Fruit fly (Drosophila melanogaster): ENCODE measurements around the gene Prosbeta7.

Prosbeta7 gene

DNA sequence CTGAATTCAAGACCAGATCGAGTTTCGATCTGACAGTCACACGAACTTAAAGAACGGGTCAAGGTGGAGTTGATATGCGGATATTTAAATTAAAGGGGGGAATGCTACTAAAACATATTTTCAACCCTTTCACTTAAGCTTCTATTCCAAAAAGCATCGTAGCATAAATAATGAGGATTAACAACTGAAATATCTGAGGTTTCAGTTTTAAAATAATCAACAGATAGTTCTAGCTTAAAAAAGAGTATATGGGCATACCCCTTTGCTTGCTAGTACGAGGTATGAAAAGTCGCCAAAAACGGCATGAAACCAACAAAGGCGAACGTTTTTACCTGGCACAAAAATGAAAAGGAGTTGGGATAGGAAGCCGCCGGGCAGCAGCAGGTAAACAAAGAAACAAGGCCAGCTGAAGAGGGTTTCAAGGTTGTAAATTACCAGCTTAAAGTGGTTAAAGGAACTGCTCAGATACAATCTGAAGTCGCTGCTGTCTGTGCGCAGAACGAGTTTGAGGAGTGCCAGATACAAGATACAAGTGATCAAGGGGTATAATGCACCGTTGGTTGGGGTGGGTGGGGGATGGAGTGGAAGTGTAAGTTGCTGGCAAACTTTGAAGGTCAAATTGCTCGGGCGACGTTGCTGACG, 26.3 kb downstream of the Prosbeta7 start:
- 0 out of 3 replicates have a peak, but pooled peaks have one; percentile 8 for TF ChIP-seq Opbp (GFP tag; IDR thresholded peaks at IDR 0.05; ENCODE audit: partially characterized antibody)
- TF ChIP-seq nom (GFP tag; optimal IDR thresholded peaks at IDR 0.05), result peak; percentile 38
- TF ChIP-seq CG4424 (GFP tag; optimal IDR thresholded peaks at IDR 0.05), result no peak
- peak; percentile 17 for TF ChIP-seq Ets65A (GFP tag)
- TF ChIP-seq D (optimal IDR thresholded peaks at IDR 0.05), result peak; percentile 29
- no peak for TF ChIP-seq D (GFP tag; optimal IDR thresholded peaks at IDR 0.05)

DNA sequence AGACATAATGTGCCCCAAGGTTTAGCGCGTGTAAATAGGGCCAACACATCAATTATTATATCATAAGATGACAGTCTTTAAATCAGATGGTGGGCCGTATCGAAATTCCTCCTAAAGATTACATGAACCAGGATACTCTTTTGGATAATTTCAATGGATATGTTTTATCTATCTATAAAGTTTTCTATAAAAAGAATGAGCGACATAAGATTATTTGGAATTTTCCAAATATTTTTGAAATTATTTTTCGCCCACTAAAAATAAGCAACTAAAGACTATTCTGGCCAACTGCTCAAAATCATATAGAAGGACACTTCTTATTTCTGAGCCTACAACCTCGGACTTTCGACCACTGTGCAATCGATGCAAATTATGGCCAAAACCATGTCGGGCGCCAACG, 27.8 kb downstream of the Prosbeta7 start:
- TF ChIP-seq Adf1 (GFP tag; IDR thresholded peaks at IDR 0.05) (no peak), bsh (GFP tag; optimal IDR thresholded peaks at IDR 0.05) (peak in 1 of 2 experiments; percentile 2)

DNA sequence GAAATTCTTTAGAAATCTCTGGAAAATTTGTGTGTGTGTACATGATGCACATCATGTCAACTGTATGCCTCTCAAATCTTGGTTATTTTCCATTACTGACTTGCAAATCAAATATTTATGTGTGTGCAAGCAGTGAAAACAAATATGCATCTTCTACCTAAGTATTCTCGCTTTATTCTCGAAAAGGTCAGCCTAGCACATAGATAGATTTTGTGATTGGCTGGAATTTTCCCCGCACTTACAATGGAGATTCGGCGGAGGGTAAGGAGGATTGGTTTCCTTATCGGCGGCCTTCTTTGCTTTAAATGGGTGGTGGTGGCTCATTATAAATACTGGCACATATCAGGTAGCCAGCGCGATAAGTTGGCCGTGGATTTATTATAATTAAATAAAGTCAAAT, 30.3 kb downstream of the Prosbeta7 start:
- no peak for TF ChIP-seq repo (GFP tag; optimal IDR thresholded peaks at IDR 0.05)
- TF ChIP-seq Meics (GFP tag; optimal IDR thresholded peaks at IDR 0.05), result no peak
- no peak for TF ChIP-seq chn (GFP tag; optimal IDR thresholded peaks at IDR 0.05)
- peak in 1 of 3 experiments; percentile 48 for TF ChIP-seq lola (GFP tag; optimal IDR thresholded peaks at IDR 0.05)
- no peak for TF ChIP-seq GATAe (GFP tag; conservative IDR thresholded peaks at IDR 0.05)
- TF ChIP-seq HmgD (GFP tag; optimal IDR thresholded peaks at IDR 0.05), result no peak
- no peak for TF ChIP-seq Gug (GFP tag; IDR thresholded peaks at IDR 0.05)
- TF ChIP-seq CG18476 (GFP tag; optimal IDR thresholded peaks at IDR 0.05), result no peak
- TF ChIP-seq CG4707 (GFP tag; optimal IDR thresholded peaks at IDR 0.05), result no peak
- no peak for TF ChIP-seq CG31441 (GFP tag; IDR thresholded peaks at IDR 0.05)
- TF ChIP-seq pan (optimal IDR thresholded peaks at IDR 0.05), result no peak
- no peak for TF ChIP-seq pan (GFP tag; optimal IDR thresholded peaks at IDR 0.05 in 1 of 2, IDR thresholded peaks at IDR 0.05 in 1 of 2)
- TF ChIP-seq CG5180 (GFP tag; optimal IDR thresholded peaks at IDR 0.05), result no peak
- no peak for TF ChIP-seq sim (GFP tag; IDR thresholded peaks at IDR 0.05)
- no peak for TF ChIP-seq CG9437 (GFP tag; optimal IDR thresholded peaks at IDR 0.05)
- TF ChIP-seq CG31224 (GFP tag; IDR thresholded peaks at IDR 0.05), result no peak
- TF ChIP-seq CG6654 (GFP tag; optimal IDR thresholded peaks at IDR 0.05), result no peak
- no peak for TF ChIP-seq Hey (tag; optimal IDR thresholded peaks at IDR 0.05)
- no peak for TF ChIP-seq yki (optimal IDR thresholded peaks at IDR 0.05)
- TF ChIP-seq CG12071 (GFP tag; optimal IDR thresholded peaks at IDR 0.05), result no peak
- TF ChIP-seq Awh (GFP tag; IDR thresholded peaks at IDR 0.05), result no peak
- TF ChIP-seq emc (GFP tag; optimal IDR thresholded peaks at IDR 0.05), result no peak
- no peak for TF ChIP-seq rib (GFP tag; IDR thresholded peaks at IDR 0.05)
- TF ChIP-seq exex (tag; optimal IDR thresholded peaks at IDR 0.05), result peak; percentile 42
- TF ChIP-seq HLHmδ (GFP tag; optimal IDR thresholded peaks at IDR 0.05), result peak; percentile 2
- TF ChIP-seq abd-A (tag; optimal IDR thresholded peaks at IDR 0.05), result no peak
- no peak for TF ChIP-seq CG11398 (GFP tag; optimal IDR thresholded peaks at IDR 0.05)
- TF ChIP-seq CG12236 (GFP tag; optimal IDR thresholded peaks at IDR 0.05), result no peak
- no peak for TF ChIP-seq dysf (GFP tag; IDR thresholded peaks at IDR 0.05)
- TF ChIP-seq dpn (GFP tag; optimal IDR thresholded peaks at IDR 0.05), result no peak
- TF ChIP-seq CG7987 (GFP tag; optimal IDR thresholded peaks at IDR 0.05), result no peak
- TF ChIP-seq CG4820 (GFP tag; optimal IDR thresholded peaks at IDR 0.05), result peak; percentile 8
- no peak for TF ChIP-seq CG13287 (GFP tag; IDR thresholded peaks at IDR 0.05; ENCODE audit: partially characterized antibody)
- no peak for TF ChIP-seq CG2116 (GFP tag; optimal IDR thresholded peaks at IDR 0.05)
- TF ChIP-seq cato (GFP tag; optimal IDR thresholded peaks at IDR 0.05; ENCODE audit: borderline replicate concordance), result no peak
- TF ChIP-seq jigr1 (GFP tag; IDR thresholded peaks at IDR 0.05), result no peak
- TF ChIP-seq CG1529 (GFP tag; optimal IDR thresholded peaks at IDR 0.05), result peak; percentile 10
- peak; percentile 21 for TF ChIP-seq Blimp-1 (GFP tag; optimal IDR thresholded peaks at IDR 0.05)
- no peak for TF ChIP-seq CG34224 (GFP tag; IDR thresholded peaks at IDR 0.05; ENCODE audit: partially characterized antibody)
- no peak for TF ChIP-seq CG7839 (tag; optimal IDR thresholded peaks at IDR 0.05)
